Worm (Caenorhabditis elegans): ENCODE data around the gene str-55.
A peak's percentile ranks its signal among the peaks of the same experiment; 100 is the strongest.

The str-55 gene

DNA sequence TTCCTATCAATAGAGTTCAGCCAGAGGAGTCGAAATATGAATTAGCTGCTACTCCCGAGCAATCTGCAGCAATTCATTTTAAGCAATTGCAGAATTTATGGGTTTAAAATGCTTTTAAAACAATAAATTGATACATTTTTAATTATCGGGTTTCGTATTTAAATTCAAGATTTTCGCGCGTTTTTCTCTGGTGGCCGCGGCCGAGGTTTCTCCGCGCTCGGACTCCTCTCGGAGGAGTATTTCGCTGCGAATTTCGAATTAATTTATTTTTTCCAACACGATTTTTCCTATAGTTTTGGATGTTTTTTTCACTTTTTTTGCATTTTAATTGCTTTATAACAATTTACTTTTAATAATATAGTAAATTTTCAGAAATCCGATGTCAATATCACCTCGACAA lies 15.4 kb downstream of the str-55 start, which contains the start of gene F13A7.14 (continued):
- TF ChIP-seq zip-2 (tag; optimal IDR thresholded peaks at IDR 0.05) (no peak), tag-97 (GFP tag; IDR thresholded peaks at IDR 0.05) (peak; percentile 68; the same call in 1 of the 2 replicates), nhr-111 (GFP tag; optimal IDR thresholded peaks at IDR 0.05) (no peak), lin-1 (GFP tag; IDR thresholded peaks at IDR 0.05) (no peak), aly-2 (tag; optimal IDR thresholded peaks at IDR 0.05) (no peak), hlh-30 (tag; optimal IDR thresholded peaks at IDR 0.05; ENCODE audit: insufficient read depth) (no peak), F37D6.2 (tag; optimal IDR thresholded peaks at IDR 0.05) (peak; percentile 33), ztf-7 (tag; optimal IDR thresholded peaks at IDR 0.05) (peak; percentile 42), vab-7 (GFP tag; IDR thresholded peaks at IDR 0.05) (0 out of 2 replicates have a peak, but pooled peaks have one; percentile 16), D1046.2 (GFP tag; IDR thresholded peaks at IDR 0.05) (no peak), dpl-1 (GFP tag; optimal IDR thresholded peaks at IDR 0.05) (peak; percentile 99), attf-4 (tag; optimal IDR thresholded peaks at IDR 0.05) (no peak), lsy-2 (tag; optimal IDR thresholded peaks at IDR 0.05) (peak in 1 of 2 experiments; percentile 87), nhr-237 (tag; optimal IDR thresholded peaks at IDR 0.05) (no peak), sdz-12 (GFP tag; optimal IDR thresholded peaks at IDR 0.05) (no peak), nhr-10 (tag; optimal IDR thresholded peaks at IDR 0.05) (no peak), nhr-11 (tag; optimal IDR thresholded peaks at IDR 0.05) (no peak), T26A8.4 (GFP tag; IDR thresholded peaks at IDR 0.05) (no peak), mxl-2 (GFP tag; conservative IDR thresholded peaks at IDR 0.05) (no peak), ZK337.2 (GFP tag; IDR thresholded peaks at IDR 0.05) (peak; percentile 95), pha-4 (GFP tag; IDR thresholded peaks at IDR 0.05) (no peak), pha-4 (tag; optimal IDR thresholded peaks at IDR 0.05) (no peak), ceh-28 (tag; optimal IDR thresholded peaks at IDR 0.05) (no peak), nhr-25 (tag; optimal IDR thresholded peaks at IDR 0.05; ENCODE audit: borderline replicate concordance, insufficient read depth) (no peak), nhr-42 (GFP tag; IDR thresholded peaks at IDR 0.05) (peak; percentile 38; the same call in 1 of the 2 replicates), dmd-6 (GFP tag; IDR thresholded peaks at IDR 0.05) (peak; percentile 75), php-3 (GFP tag; IDR thresholded peaks at IDR 0.05) (no peak), unc-130 (GFP tag; optimal IDR thresholded peaks at IDR 0.05) (peak; percentile 87), snpc-4 (tag; optimal IDR thresholded peaks at IDR 0.05) (no peak), ceh-62 (tag; optimal IDR thresholded peaks at IDR 0.05) (no peak), nhr-77 (tag; optimal IDR thresholded peaks at IDR 0.05) (no peak), ces-1 (GFP tag; optimal IDR thresholded peaks at IDR 0.05) (no peak), skn-1 (tag; optimal IDR thresholded peaks at IDR 0.05) (no peak), nhr-76 (tag; optimal IDR thresholded peaks at IDR 0.05) (no peak), set-16 (GFP tag; IDR thresholded peaks at IDR 0.05) (no peak), nhr-28 (tag; optimal IDR thresholded peaks at IDR 0.05) (no peak), zag-1 (tag; optimal IDR thresholded peaks at IDR 0.05) (no peak), mdt-29 (GFP tag; IDR thresholded peaks at IDR 0.05) (0 out of 2 replicates have a peak, but pooled peaks have one; percentile 17), madf-9 (GFP tag; conservative IDR thresholded peaks at IDR 0.05) (peak; percentile 71), duxl-1 (tag; optimal IDR thresholded peaks at IDR 0.05; ENCODE audit: poor library complexity) (peak; percentile 85), spr-3 (GFP tag; optimal IDR thresholded peaks at IDR 0.05) (peak; percentile 20), spr-1 (tag; optimal IDR thresholded peaks at IDR 0.05) (no peak), ceh-44 (GFP tag; IDR thresholded peaks at IDR 0.05) (peak; percentile 61; the same call in 1 of the 2 replicates), madf-5 (GFP tag; IDR thresholded peaks at IDR 0.05) (peak in 1 of 2 experiments; percentile 76; a peak in 1 of 4 replicates), lin-38 (GFP tag; IDR thresholded peaks at IDR 0.05) (peak; percentile 73), ceh-20 (GFP tag; IDR thresholded peaks at IDR 0.05) (no peak), daf-19 (GFP tag; conservative IDR thresholded peaks at IDR 0.05) (no peak), Y75B8A.6 (GFP tag; IDR thresholded peaks at IDR 0.05) (no peak), daf-16 (GFP tag; optimal IDR thresholded peaks at IDR 0.05) (no peak), daf-16 (tag; optimal IDR thresholded peaks at IDR 0.05) (no peak), jun-1 (tag; optimal IDR thresholded peaks at IDR 0.05) (no peak), hif-1 (tag; optimal IDR thresholded peaks at IDR 0.05) (peak in 1 of 2 experiments; percentile 90)

Measured in whole organism, L4 larva.